Worm (Caenorhabditis elegans) whole organism, midembryonic: ENCODE data around the gene srlf-13.

Source experiments
- T22C8.4 ChIP-seq: fragments of 200-800 bp; sonication (Bioruptor generic); IDR thresholded peaks from 2 replicates; pipeline ENCODE4 v1.3.6; 2022; ENCODE audit warnings: missing genetic modification characterization, missing compliant biosample characterization
- cog-1 ChIP-seq: sonication (generic microtip); optimal IDR thresholded peaks from 2 replicates; lab custom pipeline; 2016; ENCODE audit warnings: missing genetic modification characterization, missing compliant biosample characterization
- flt-1 ChIP-seq: fragments of 200-800 bp; sonication (Bioruptor generic); IDR thresholded peaks from 2 replicates; pipeline ENCODE4 v1.3.6; 2022; ENCODE audit warnings: missing genetic modification characterization, missing compliant biosample characterization
- klf-2 ChIP-seq: fragments of 200-800 bp; sonication (Bioruptor generic); conservative IDR thresholded peaks from 2 replicates; pipeline ENCODE4 v1.3.6; 2022; ENCODE audit warnings: missing genetic modification reagents, missing genetic modification characterization, missing compliant biosample characterization
- med-1 ChIP-seq: sonication (generic microtip); optimal IDR thresholded peaks from 2 replicates; lab custom pipeline; 2017; ENCODE audit warnings: missing genetic modification characterization, mild to moderate bottlenecking, missing compliant biosample characterization, antibody characterized with exemption, missing genetic modification reagents; ENCODE audit not compliant: insufficient read depth
- ref-1 ChIP-seq: fragments of 200-800 bp; sonication (Bioruptor generic); conservative IDR thresholded peaks from 2 replicates; pipeline ENCODE4 v1.3.6; 2022; ENCODE audit warnings: missing genetic modification reagents, missing genetic modification characterization, missing compliant biosample characterization
- tab-1 ChIP-seq: fragments of 200-800 bp; sonication (Bioruptor generic); IDR thresholded peaks from 2 replicates; pipeline ENCODE4 v1.3.6; 2022; ENCODE audit warnings: missing genetic modification characterization, missing compliant biosample characterization
- ztf-23 ChIP-seq: fragments of 200-800 bp; sonication (Bioruptor generic); IDR thresholded peaks from 2 replicates; pipeline ENCODE4 v1.3.6; 2022; ENCODE audit warnings: missing genetic modification reagents, missing genetic modification characterization, missing compliant biosample characterization
- ztf-29 ChIP-seq: fragments of 200-800 bp; sonication (Bioruptor generic); IDR thresholded peaks from 2 replicates; pipeline ENCODE4 v1.3.6; 2022; ENCODE audit warnings: missing genetic modification reagents, missing genetic modification characterization, missing compliant biosample characterization

The srlf-13 gene

DNA sequence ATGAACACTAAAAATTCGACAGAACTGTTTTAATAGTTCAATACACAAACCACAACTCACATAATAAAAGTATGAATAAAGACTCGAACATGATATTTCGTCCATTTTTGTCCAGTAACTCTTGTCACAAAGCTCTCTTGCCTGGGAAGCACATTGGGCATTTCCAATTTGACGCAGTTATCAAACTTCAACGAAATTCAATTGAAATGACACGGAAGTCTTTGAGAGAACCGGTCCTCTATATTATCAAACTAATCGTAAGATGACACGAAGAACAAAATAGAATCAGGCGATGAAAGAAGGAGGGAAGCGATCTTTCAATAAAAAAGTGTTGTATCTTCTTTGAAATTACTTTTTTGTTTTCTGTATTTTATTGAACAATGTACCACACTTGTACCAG is 41.4 kb downstream of the srlf-13 start, which contains the start of gene T11G6.3:
TSS of gene T11G6.3 (minus strand) at position 189 of the 400 bp plus-strand sequence.
- TF ChIP-seq cog-1 (tag; lab: Kevin White, UChicago) (no peak), med-1 (no peak), tab-1 (no peak), T22C8.4 (GFP tag; lab: Robert Waterston, UW) (no peak), ztf-23 (no peak), flt-1 (no peak), ref-1 (GFP tag; lab: Robert Waterston, UW) (no peak), ztf-29 (GFP tag; lab: Robert Waterston, UW) (no peak), klf-2 (no peak)

DNA sequence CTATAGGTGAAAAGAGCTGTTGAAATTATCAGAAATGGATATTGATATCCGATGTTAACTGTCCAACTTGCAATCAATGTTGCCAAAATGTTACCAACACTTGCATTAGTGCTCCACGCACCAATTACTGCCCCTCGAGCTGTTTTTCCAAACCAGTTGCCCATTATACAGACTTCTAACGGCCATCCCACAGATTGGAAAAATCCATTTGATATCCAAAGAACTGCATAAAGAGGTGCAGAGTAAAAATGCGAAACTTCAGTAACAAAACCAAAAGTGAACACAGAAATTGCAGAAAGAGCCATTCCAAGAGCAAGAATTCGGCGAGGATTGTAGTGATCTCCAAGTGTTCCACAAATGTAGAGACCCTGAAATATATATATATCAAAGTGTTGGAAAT is 42.4 kb downstream of the srlf-13 start:
- no peak for TF ChIP-seq ztf-23
- TF ChIP-seq ref-1 (GFP tag; lab: Robert Waterston, UW): no peak
- no peak for TF ChIP-seq T22C8.4 (GFP tag; lab: Robert Waterston, UW)
- TF ChIP-seq med-1: no peak
- TF ChIP-seq flt-1: no peak
- TF ChIP-seq tab-1: no peak
- no peak for TF ChIP-seq klf-2
- no peak for TF ChIP-seq cog-1 (tag; lab: Kevin White, UChicago)

DNA sequence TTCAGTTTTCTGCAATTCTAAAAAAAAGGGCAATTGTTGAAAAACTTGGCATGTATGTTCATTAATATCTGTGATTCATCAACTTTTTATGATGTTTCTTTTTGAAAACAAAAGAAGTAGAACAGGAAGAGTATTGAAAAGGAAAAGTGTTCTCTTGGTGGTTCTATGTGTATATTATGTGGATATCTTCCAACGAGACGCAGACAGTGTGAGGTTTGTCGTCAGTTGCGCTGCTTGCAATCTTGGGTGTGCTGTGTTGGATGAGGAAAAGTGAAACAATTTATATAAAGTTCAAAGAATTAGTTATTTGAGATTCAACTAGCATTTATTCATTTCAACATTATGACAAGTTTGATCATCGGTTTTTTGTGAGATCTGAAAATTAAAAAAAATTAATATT is 44.0 kb downstream of the srlf-13 start:
- TF ChIP-seq ref-1 (GFP tag; lab: Robert Waterston, UW): no peak
- no peak for TF ChIP-seq ztf-23

DNA sequence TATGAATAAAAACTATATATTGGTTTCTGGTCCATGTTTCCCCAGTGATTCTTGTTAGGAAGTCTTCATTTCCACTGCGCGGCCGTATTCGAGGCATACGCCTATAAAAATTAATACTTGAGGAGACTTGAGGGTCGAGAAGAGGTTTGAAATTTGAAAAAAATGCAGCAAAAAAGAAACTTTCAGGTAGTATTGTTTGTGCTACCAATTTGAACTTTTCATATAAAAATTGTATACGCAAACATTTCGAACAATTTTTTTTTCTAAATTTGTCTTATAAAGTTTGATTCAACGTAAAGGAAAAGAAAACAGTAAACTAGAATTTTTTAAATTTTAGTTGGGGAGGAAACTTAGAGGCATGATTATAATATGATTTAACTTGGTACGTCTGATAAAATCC is 44.6 kb downstream of the srlf-13 start, which contains the start of gene T11G6.4:
TSS of gene T11G6.4 (minus strand) at position 101 of the 400 bp plus-strand sequence.
- TF ChIP-seq ztf-23 (no peak), cog-1 (tag; lab: Kevin White, UChicago) (no peak), klf-2 (no peak), tab-1 (no peak), T22C8.4 (GFP tag; lab: Robert Waterston, UW) (no peak), flt-1 (no peak), ztf-29 (GFP tag; lab: Robert Waterston, UW) (no peak), med-1 (no peak), ref-1 (GFP tag; lab: Robert Waterston, UW) (no peak)

DNA sequence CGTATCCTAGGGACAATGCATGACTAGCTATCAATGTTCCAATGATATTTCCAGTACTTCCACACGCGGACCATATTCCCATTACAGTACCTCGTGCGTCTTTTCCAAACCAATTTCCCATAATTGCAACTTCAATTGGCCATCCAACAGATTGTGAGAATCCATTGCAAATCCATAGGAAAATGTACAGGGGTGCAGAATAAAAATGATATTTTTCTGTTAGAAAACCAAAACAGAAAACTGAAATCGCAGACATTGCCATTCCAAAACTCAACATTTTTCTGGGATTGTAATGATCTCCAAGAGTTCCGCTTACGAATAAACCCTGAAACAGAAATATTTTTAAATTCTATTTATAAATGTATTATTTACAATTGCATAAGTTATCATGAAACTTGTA is 45.3 kb downstream of the srlf-13 start:
- TF ChIP-seq ztf-23: no peak
- TF ChIP-seq flt-1: no peak
- TF ChIP-seq T22C8.4 (GFP tag; lab: Robert Waterston, UW): no peak
- no peak for TF ChIP-seq ref-1 (GFP tag; lab: Robert Waterston, UW)
- TF ChIP-seq cog-1 (tag; lab: Kevin White, UChicago): no peak
- no peak for TF ChIP-seq klf-2
- no peak for TF ChIP-seq med-1
- no peak for TF ChIP-seq tab-1
